Fruit fly (Drosophila melanogaster) whole organism, wandering third instar larva: ENCODE measurements around the gene Mal-B1.

Experiments used
- Abd-B ChIP-seq: fragments of >200 bp; optimal IDR thresholded peaks from 2 replicates; lab custom pipeline; 2017; ENCODE audit warnings: missing biosample characterization, missing genetic modification characterization
- GATAd ChIP-seq: sonication (Bioruptor generic); optimal IDR thresholded peaks from 2 replicates; lab custom pipeline; 2016; ENCODE audit warnings: missing biosample characterization, missing genetic modification characterization
- br ChIP-seq: fragments of 200-800 bp; sonication (Bioruptor generic); optimal IDR thresholded peaks from 2 replicates; lab custom pipeline; 2016; ENCODE audit warnings: missing biosample characterization, missing genetic modification characterization
- dmrt93B ChIP-seq: fragments of 200-800 bp; sonication (Bioruptor generic); optimal IDR thresholded peaks from 2 replicates; lab custom pipeline; 2018; ENCODE audit warnings: missing biosample characterization, mild to moderate bottlenecking, missing genetic modification characterization
- pan ChIP-seq: fragments of >200 bp; optimal IDR thresholded peaks from 2 replicates; lab custom pipeline; 2017
- psq ChIP-seq: fragments of 200-800 bp; sonication (Bioruptor generic); optimal IDR thresholded peaks from 3 replicates; lab custom pipeline; 2017; ENCODE audit warnings: missing biosample characterization, mild to moderate bottlenecking, missing genetic modification characterization, moderate library complexity
- usp ChIP-seq: fragments of >200 bp; optimal IDR thresholded peaks from 2 replicates; lab custom pipeline; 2017; ENCODE audit warnings: missing biosample characterization, missing genetic modification characterization

- no peak for TF ChIP-seq GATAd (GFP tag; lab: Kevin White, UChicago)
- TF ChIP-seq pan (lab: Kevin White, UChicago), result no peak
- TF ChIP-seq dmrt93B, result no peak
- no peak for TF ChIP-seq Abd-B (GFP tag; lab: Kevin White, UChicago)
- no peak for TF ChIP-seq usp
- TF ChIP-seq psq (GFP tag; lab: Kevin White, UChicago), result no peak
- no peak for TF ChIP-seq br
Measured at dm6 chr2L:11834308-11834707, 12.7 kb upstream of the Mal-B1 start, which contains the start of gene CG45012.
